Fruit fly (Drosophila melanogaster) whole organism, embryonic: ENCODE results near the gene CG17754.

Experiments used
- Bgb ChIP-seq: fragments of 200-800 bp; sonication (Bioruptor generic); IDR thresholded peaks from 2 replicates; pipeline ENCODE4 v1.3.6; 2022; ENCODE audit warnings: missing biosample characterization, missing genetic modification characterization; ENCODE audit not compliant: partially characterized antibody
- CG10267 ChIP-seq: fragments of 200-800 bp; sonication (Bioruptor generic); optimal IDR thresholded peaks from 2 replicates; lab custom pipeline; 2018; ENCODE audit warnings: missing biosample characterization, mild to moderate bottlenecking, missing genetic modification characterization, moderate library complexity
- CG11456 ChIP-seq: fragments of 200-800 bp; sonication (Bioruptor generic); IDR thresholded peaks from 3 replicates; pipeline ENCODE4 v1.3.6; 2022; ENCODE audit warnings: missing biosample characterization, missing genetic modification characterization
- CG11504 ChIP-seq: fragments of 200-800 bp; sonication (Bioruptor generic); optimal IDR thresholded peaks from 3 replicates; lab custom pipeline; 2019; ENCODE audit warnings: missing biosample characterization, mild to moderate bottlenecking, missing genetic modification characterization, moderate library complexity
- CG11696 ChIP-seq: fragments of 200-800 bp; sonication (Bioruptor generic); IDR thresholded peaks from 2 replicates; pipeline ENCODE4 v1.3.6; 2022; ENCODE audit warnings: missing biosample characterization, missing genetic modification characterization
- CG12236 ChIP-seq: fragments of 200-800 bp; sonication (Bioruptor generic); optimal IDR thresholded peaks from 2 replicates; lab custom pipeline; 2016; ENCODE audit warnings: missing biosample characterization, missing genetic modification characterization
- CG13894 ChIP-seq: fragments of 200-800 bp; sonication (Bioruptor generic); optimal IDR thresholded peaks from 3 replicates; lab custom pipeline; 2018; ENCODE audit warnings: missing biosample characterization, mild to moderate bottlenecking, missing genetic modification characterization, moderate library complexity
- CG14050 ChIP-seq: fragments of 200-800 bp; sonication (Bioruptor generic); IDR thresholded peaks from 3 replicates; pipeline ENCODE4 v1.3.6; 2022; ENCODE audit warnings: missing biosample characterization, missing genetic modification characterization
- CG14441 ChIP-seq: fragments of 200-800 bp; sonication (Bioruptor generic); IDR thresholded peaks from 2 replicates; pipeline ENCODE4 v1.3.6; 2022; ENCODE audit warnings: missing biosample characterization, missing genetic modification characterization
- CG15514 ChIP-seq: fragments of 200-800 bp; sonication (Bioruptor generic); optimal IDR thresholded peaks from 3 replicates; lab custom pipeline; 2017; ENCODE audit warnings: missing biosample characterization, missing genetic modification characterization, mild to moderate bottlenecking, moderate library complexity, missing genetic modification reagents
- CG1602 ChIP-seq: fragments of 200-800 bp; sonication (Bioruptor generic); optimal IDR thresholded peaks from 3 replicates; lab custom pipeline; 2016; ENCODE audit warnings: missing biosample characterization, missing genetic modification characterization
- CG18011 ChIP-seq: fragments of 200-800 bp; sonication (Bioruptor generic); optimal IDR thresholded peaks from 2 replicates; lab custom pipeline; 2017; ENCODE audit warnings: missing biosample characterization, missing genetic modification characterization, mild to moderate bottlenecking, moderate library complexity, missing genotype
- CG31388 ChIP-seq: fragments of 200-800 bp; sonication (Bioruptor generic); optimal IDR thresholded peaks from 2 replicates; lab custom pipeline; 2016; ENCODE audit warnings: missing biosample characterization, missing genetic modification characterization
- CG3163 ChIP-seq: fragments of 200-800 bp; sonication (Bioruptor generic); optimal IDR thresholded peaks from 3 replicates; lab custom pipeline; 2016; ENCODE audit warnings: missing biosample characterization, missing genetic modification characterization
- CG34376 ChIP-seq: fragments of 200-800 bp; sonication (Bioruptor generic); optimal IDR thresholded peaks from 2 replicates; lab custom pipeline; 2018; ENCODE audit warnings: missing biosample characterization, mild to moderate bottlenecking, missing genetic modification characterization
- CG4707 ChIP-seq: fragments of 200-800 bp; sonication (Bioruptor generic); optimal IDR thresholded peaks from 2 replicates; lab custom pipeline; 2018; ENCODE audit warnings: missing biosample characterization, mild to moderate bottlenecking, missing genetic modification characterization, moderate library complexity
- CG6254 ChIP-seq: fragments of 200-800 bp; sonication (Bioruptor generic); optimal IDR thresholded peaks from 3 replicates; lab custom pipeline; 2017; ENCODE audit warnings: mild to moderate bottlenecking, missing biosample characterization, missing genetic modification reagents, missing genetic modification characterization
- CG6854 ChIP-seq: fragments of 200-800 bp; sonication (Bioruptor generic); optimal IDR thresholded peaks from 3 replicates; lab custom pipeline; 2017; ENCODE audit warnings: missing biosample characterization, mild to moderate bottlenecking, missing genetic modification characterization
- CG7928 ChIP-seq: fragments of 200-800 bp; sonication (Bioruptor generic); optimal IDR thresholded peaks from 2 replicates; lab custom pipeline; 2017; ENCODE audit warnings: missing biosample characterization, mild to moderate bottlenecking, missing genetic modification characterization
- CG8281 ChIP-seq: fragments of 200-800 bp; sonication (Bioruptor generic); optimal IDR thresholded peaks from 2 replicates; lab custom pipeline; 2018; ENCODE audit warnings: missing biosample characterization, mild to moderate bottlenecking, missing genetic modification characterization, moderate library complexity
- CG9437 ChIP-seq: fragments of 200-800 bp; sonication (Bioruptor generic); optimal IDR thresholded peaks from 2 replicates; lab custom pipeline; 2018; ENCODE audit warnings: missing biosample characterization, mild to moderate bottlenecking, missing genetic modification characterization
- CTCF ChIP-seq: fragments of 200-800 bp; sonication (Bioruptor generic); optimal IDR thresholded peaks from 2 replicates; lab custom pipeline; 2017; ENCODE audit warnings: missing biosample characterization, mild to moderate bottlenecking, missing genetic modification characterization, moderate library complexity
- Deaf1 ChIP-seq: fragments of 200-800 bp; optimal IDR thresholded peaks from 3 replicates; lab custom pipeline; 2019; ENCODE audit warnings: missing biosample characterization, mild to moderate bottlenecking, missing genetic modification characterization, moderate library complexity
- Dfd ChIP-seq, 2 experiments: fragments of >200 bp; optimal IDR thresholded peaks; 2 replicates each; lab custom pipeline; 2017; ENCODE audit warnings: missing biosample characterization in 2 of 2, missing genetic modification characterization in 2 of 2
- Dip2 ChIP-seq: fragments of 200-800 bp; sonication (Bioruptor generic); IDR thresholded peaks from 2 replicates; pipeline ENCODE4 v1.3.6; 2022; ENCODE audit warnings: missing biosample characterization, missing genetic modification characterization
- E2f1 ChIP-seq: fragments of 200-800 bp; sonication (Bioruptor generic); IDR thresholded peaks from 2 replicates; pipeline ENCODE4 v1.3.6; 2022; ENCODE audit warnings: missing biosample characterization, missing genetic modification characterization
- Hr3 ChIP-seq: fragments of 200-800 bp; sonication (Bioruptor generic); optimal IDR thresholded peaks from 3 replicates; lab custom pipeline; 2016; ENCODE audit warnings: missing biosample characterization, missing genetic modification characterization
- Med ChIP-seq: fragments of 200-800 bp; sonication (Bioruptor generic); peaks from one replicate; lab custom pipeline; 2016; ENCODE audit warnings: missing biosample characterization, missing genetic modification characterization, mild to moderate bottlenecking, inconsistent platforms, moderate library complexity
- NC2β ChIP-seq: fragments of 200-800 bp; sonication (Bioruptor generic); optimal IDR thresholded peaks from 2 replicates; lab custom pipeline; 2016; ENCODE audit warnings: missing biosample characterization, missing genetic modification characterization
- Scr ChIP-seq: fragments of 200-800 bp; sonication (Bioruptor generic); IDR thresholded peaks from 2 replicates; pipeline ENCODE4 v1.3.6; 2022; ENCODE audit warnings: missing biosample characterization, missing genetic modification characterization; ENCODE audit not compliant: partially characterized antibody
- Usf ChIP-seq: fragments of 200-800 bp; sonication (Bioruptor generic); optimal IDR thresholded peaks from 2 replicates; lab custom pipeline; 2017; ENCODE audit warnings: missing genotype, missing biosample characterization, missing genetic modification characterization
- ab ChIP-seq: fragments of 200-800 bp; sonication (Bioruptor generic); optimal IDR thresholded peaks from 2 replicates; lab custom pipeline; 2016; ENCODE audit warnings: missing biosample characterization, missing genetic modification characterization
- bsh ChIP-seq, 2 experiments: fragments of 200-800 bp; sonication (Bioruptor generic); optimal IDR thresholded peaks; 2 replicates each; lab custom pipeline; 2017 to 2018; ENCODE audit warnings: mild to moderate bottlenecking in 2 of 2, missing biosample characterization in 2 of 2, missing genetic modification characterization in 2 of 2, moderate library complexity in 1 of 2
- btn ChIP-seq: fragments of 200-800 bp; sonication (Bioruptor generic); optimal IDR thresholded peaks from 2 replicates; lab custom pipeline; 2016; ENCODE audit warnings: missing biosample characterization, missing genetic modification characterization
- cg ChIP-seq: fragments of 200-800 bp; sonication (Bioruptor generic); optimal IDR thresholded peaks from 3 replicates; lab custom pipeline; 2019; ENCODE audit warnings: missing biosample characterization, mild to moderate bottlenecking, missing genetic modification characterization, moderate library complexity
- fd96Cb ChIP-seq: fragments of 200-800 bp; sonication (Bioruptor generic); optimal IDR thresholded peaks from 2 replicates; lab custom pipeline; 2018; ENCODE audit warnings: missing biosample characterization, mild to moderate bottlenecking, missing genetic modification characterization, moderate library complexity
- gem ChIP-seq: fragments of 200-800 bp; sonication (Bioruptor generic); optimal IDR thresholded peaks from 2 replicates; lab custom pipeline; 2019; ENCODE audit warnings: missing biosample characterization, mild to moderate bottlenecking, missing genetic modification characterization, moderate library complexity
- gt ChIP-seq: fragments of 200-800 bp; sonication (Bioruptor generic); IDR thresholded peaks from 2 replicates; pipeline ENCODE4 v1.3.6; 2022; ENCODE audit warnings: missing biosample characterization, missing genetic modification characterization
- h ChIP-seq: fragments of >200 bp; optimal IDR thresholded peaks from 2 replicates; lab custom pipeline; 2017
- ham ChIP-seq: fragments of 200-800 bp; sonication (Bioruptor generic); IDR thresholded peaks from 2 replicates; pipeline ENCODE4 v1.3.6; 2022; ENCODE audit warnings: missing biosample characterization, missing genetic modification characterization
- hkb ChIP-seq, 2 experiments: fragments of 200-800 bp in 1 of 2; fragments of >200 bp in 1 of 2; sonication (Bioruptor generic) in 1 of 2; IDR thresholded peaks in 1 of 2; optimal IDR thresholded peaks in 1 of 2; 2 replicates each; pipeline versions ENCODE4 v1.3.6 to Lab custom; 2017 to 2022; ENCODE audit warnings: missing biosample characterization in 1 of 2, missing genetic modification characterization in 1 of 2
- hth ChIP-seq: fragments of >200 bp; optimal IDR thresholded peaks from 2 replicates; lab custom pipeline; 2017; ENCODE audit warnings: inconsistent platforms
- kah ChIP-seq: fragments of 200-800 bp; sonication (Bioruptor generic); optimal IDR thresholded peaks from 2 replicates; lab custom pipeline; 2018; ENCODE audit warnings: missing biosample characterization, mild to moderate bottlenecking, missing genetic modification characterization
- luna ChIP-seq: fragments of 200-800 bp; sonication (Bioruptor generic); optimal IDR thresholded peaks from 2 replicates; lab custom pipeline; 2016; ENCODE audit warnings: missing biosample characterization, missing genetic modification characterization
- nerfin-1 ChIP-seq: fragments of 200-800 bp; sonication (Bioruptor generic); optimal IDR thresholded peaks from 3 replicates; lab custom pipeline; 2019; ENCODE audit warnings: missing biosample characterization, mild to moderate bottlenecking, missing genetic modification characterization, moderate library complexity
- repo ChIP-seq: fragments of 200-800 bp; sonication (Bioruptor generic); optimal IDR thresholded peaks from 2 replicates; lab custom pipeline; 2016; ENCODE audit warnings: missing biosample characterization, missing genetic modification characterization
- ssp ChIP-seq: fragments of 200-800 bp; sonication (Bioruptor generic); IDR thresholded peaks from 2 replicates; pipeline ENCODE4 v1.3.6; 2022; ENCODE audit warnings: missing biosample characterization, missing genetic modification characterization
- tap ChIP-seq: fragments of 200-800 bp; optimal IDR thresholded peaks from 3 replicates; lab custom pipeline; 2019; ENCODE audit warnings: missing biosample characterization, mild to moderate bottlenecking, missing genetic modification characterization, moderate library complexity
- tll ChIP-seq, 2 experiments: fragments of 200-800 bp in 1 of 2; fragments of >200 bp in 1 of 2; sonication (Bioruptor generic) in 1 of 2; optimal IDR thresholded peaks; 2 replicates each; lab custom pipeline; 2017 to 2019; ENCODE audit warnings: missing biosample characterization in 2 of 2, missing genetic modification characterization in 2 of 2, mild to moderate bottlenecking in 1 of 2, moderate library complexity in 1 of 2
- twi ChIP-seq: fragments of 200-800 bp; optimal IDR thresholded peaks from 2 replicates; lab custom pipeline; 2019; ENCODE audit warnings: missing biosample characterization, mild to moderate bottlenecking, missing genetic modification characterization, moderate library complexity

CG17754 gene

DNA sequence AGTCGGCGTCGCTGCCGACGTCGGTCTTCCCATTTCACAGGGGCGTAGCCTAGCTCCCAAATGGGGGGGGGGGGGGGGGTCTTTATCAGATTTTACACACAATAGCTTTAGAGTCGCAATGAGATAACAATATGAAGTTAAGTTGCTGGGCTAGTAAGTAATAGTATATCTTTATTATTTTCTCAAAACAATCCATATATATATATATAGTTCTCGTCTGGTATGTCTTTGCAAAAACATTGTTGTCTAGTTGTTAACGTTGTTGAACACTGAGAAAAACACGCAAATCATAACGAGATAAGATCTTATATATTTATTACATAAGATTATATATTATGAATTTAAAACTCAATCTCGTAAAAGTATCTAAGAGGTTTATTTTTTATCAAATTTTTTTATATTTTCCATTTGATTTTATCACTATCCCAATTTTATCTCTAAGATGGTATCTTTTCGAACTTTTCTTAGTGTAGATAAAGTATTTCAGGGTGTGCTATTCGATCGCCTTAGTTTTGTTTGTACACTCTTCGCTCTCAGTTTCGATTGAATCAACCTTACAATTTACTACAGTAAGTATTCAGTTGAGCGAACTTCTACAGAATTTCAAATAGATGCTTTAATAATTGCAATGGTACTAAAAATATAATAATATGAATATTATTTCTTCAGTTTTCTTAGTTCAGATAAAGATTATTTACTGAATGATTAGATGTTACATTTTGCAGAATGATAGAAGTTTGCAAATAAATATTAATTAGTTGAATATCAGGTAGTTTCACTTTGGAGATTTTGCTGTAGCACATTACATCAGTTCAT is 48.1 kb upstream of the CG17754 start (continued):
- peak; percentile 42 for TF ChIP-seq CG7928 (GFP tag; lab: Kevin White, UChicago)
- no peak for TF ChIP-seq Dfd (GFP tag; optimal IDR thresholded peaks at IDR 0.05; lab: Kevin White, UChicago)
- TF ChIP-seq tap (tag; lab: Kevin White, UChicago) = peak; percentile 30
- TF ChIP-seq CG3163 (GFP tag; lab: Kevin White, UChicago) = no peak
- peak; percentile 37 for TF ChIP-seq Deaf1
- no peak for TF ChIP-seq btn (GFP tag; lab: Kevin White, UChicago)
- TF ChIP-seq h (lab: Kevin White, UChicago) = no peak
- TF ChIP-seq nerfin-1 = peak; percentile 6
- peak; percentile 82 for TF ChIP-seq CG13894 (tag; lab: Kevin White, UChicago)
- no peak for TF ChIP-seq cg (GFP tag; lab: Kevin White, UChicago)
- peak; percentile 66 for TF ChIP-seq CG14050 (GFP tag; lab: Robert Waterston, UW)
- TF ChIP-seq Hr3 (GFP tag; lab: Kevin White, UChicago) = peak; percentile 52
- TF ChIP-seq CG9437 (GFP tag; lab: Kevin White, UChicago) = peak; percentile 51
- TF ChIP-seq luna (GFP tag; lab: Kevin White, UChicago) = peak; percentile 16
- TF ChIP-seq CG6254 (GFP tag; lab: Kevin White, UChicago) = no peak
- TF ChIP-seq kah (GFP tag; lab: Kevin White, UChicago) = no peak
- TF ChIP-seq CTCF (GFP tag; lab: Kevin White, UChicago) = no peak
- no peak for TF ChIP-seq repo (GFP tag; lab: Kevin White, UChicago)
- TF ChIP-seq CG10267 (tag; lab: Kevin White, UChicago) = peak; percentile 67
- TF ChIP-seq CG11504 (tag; lab: Kevin White, UChicago) = peak; percentile 64
- TF ChIP-seq CG1602 (GFP tag; lab: Kevin White, UChicago) = no peak
- peak; percentile 79 for TF ChIP-seq ham (GFP tag; lab: Robert Waterston, UW)
- TF ChIP-seq fd96Cb (tag; lab: Kevin White, UChicago) = peak; percentile 39
- peak; percentile 92 for TF ChIP-seq Med
- no peak for TF ChIP-seq CG12236
- no peak for TF ChIP-seq hkb (optimal IDR thresholded peaks at IDR 0.05; lab: Kevin White, UChicago)
- peak; percentile 64 for TF ChIP-seq hkb (GFP tag; IDR thresholded peaks at IDR 0.05; lab: Robert Waterston, UW)
- TF ChIP-seq hth (lab: Kevin White, UChicago) = no peak
- TF ChIP-seq gem (tag; lab: Kevin White, UChicago) = peak; percentile 80
- no peak for TF ChIP-seq ab (GFP tag; lab: Kevin White, UChicago)
- TF ChIP-seq bsh (GFP tag; optimal IDR thresholded peaks at IDR 0.05; lab: Kevin White, UChicago) = peak in 1 of 2 experiments; percentile 39
- no peak for TF ChIP-seq NC2β
- TF ChIP-seq CG15514 (GFP tag; lab: Kevin White, UChicago) = peak; percentile 87
- TF ChIP-seq gt (GFP tag; lab: Robert Waterston, UW) = no peak
- TF ChIP-seq CG11696 = peak; percentile 72
- peak; percentile 35 for TF ChIP-seq CG8281 (tag; lab: Kevin White, UChicago)
- TF ChIP-seq CG11456 (GFP tag; lab: Robert Waterston, UW) = peak; percentile 97
- TF ChIP-seq Bgb (GFP tag; lab: Robert Waterston, UW) = no peak
- peak; percentile 86 for TF ChIP-seq CG14441 (GFP tag; lab: Robert Waterston, UW)
- peak; percentile 55 for TF ChIP-seq ssp (GFP tag; lab: Robert Waterston, UW)
- no peak for TF ChIP-seq Dip2
- TF ChIP-seq CG31388 (GFP tag; lab: Kevin White, UChicago) = no peak
- TF ChIP-seq E2f1 (GFP tag; lab: Robert Waterston, UW) = peak; percentile 85
- no peak for TF ChIP-seq twi (tag; lab: Kevin White, UChicago)
- TF ChIP-seq CG34376 (GFP tag; lab: Kevin White, UChicago) = peak; percentile 32
- peak; percentile 76 for TF ChIP-seq Usf (GFP tag; lab: Kevin White, UChicago)
- peak; percentile 59 for TF ChIP-seq CG6854 (GFP tag; lab: Kevin White, UChicago)
- peak; percentile 63 for TF ChIP-seq CG18011 (GFP tag; lab: Kevin White, UChicago)
- TF ChIP-seq CG4707 (GFP tag; lab: Kevin White, UChicago) = no peak
- no peak for TF ChIP-seq Scr (GFP tag; lab: Robert Waterston, UW)
- TF ChIP-seq tll (GFP tag; optimal IDR thresholded peaks at IDR 0.05; lab: Kevin White, UChicago) = no peak
